Fruit fly (Drosophila melanogaster): ENCODE results near the gene Akh.
A peak's percentile ranks its signal among the peaks of the same experiment; 100 is the strongest.

The Akh gene

dm6 chr3L:4108844-4109494 is 32.3 kb upstream of the Akh start (continued):
- TF ChIP-seq da (GFP tag; optimal IDR thresholded peaks at IDR 0.05) (peak; percentile 19), ranshi (GFP tag; IDR thresholded peaks at IDR 0.05) (0 out of 2 replicates have a peak, but pooled peaks have one; percentile 36), CG14014 (GFP tag; IDR thresholded peaks at IDR 0.05) (peak; percentile 44; the same call in 1 of the 2 replicates), CG11560 (tag; IDR thresholded peaks at IDR 0.05) (no peak), bcd (GFP tag; optimal IDR thresholded peaks at IDR 0.05) (peak; percentile 76), bowl (GFP tag; IDR thresholded peaks at IDR 0.05) (peak; percentile 47; the same call in 1 of the 2 replicates), zen (tag; optimal IDR thresholded peaks at IDR 0.05) (peak; percentile 61), CG14965 (GFP tag; optimal IDR thresholded peaks at IDR 0.05; ENCODE audit: borderline replicate concordance) (peak; percentile 32), fd102C (GFP tag; optimal IDR thresholded peaks at IDR 0.05) (no peak), sob (GFP tag; IDR thresholded peaks at IDR 0.05) (peak; percentile 65), CG6254 (GFP tag; optimal IDR thresholded peaks at IDR 0.05) (peak; percentile 64), Rx (GFP tag; IDR thresholded peaks at IDR 0.05) (no peak), tll (GFP tag; optimal IDR thresholded peaks at IDR 0.05) (peak in 1 of 2 experiments; percentile 54), tup (GFP tag; optimal IDR thresholded peaks at IDR 0.05) (peak; percentile 9), ara (GFP tag; IDR thresholded peaks at IDR 0.05) (peak; percentile 64; the same call in 1 of the 2 replicates), sqz (GFP tag; optimal IDR thresholded peaks at IDR 0.05) (peak; percentile 57), fd64A (GFP tag; optimal IDR thresholded peaks at IDR 0.05) (peak; percentile 5), CG4854 (GFP tag; optimal IDR thresholded peaks at IDR 0.05) (peak; percentile 71), crp (GFP tag; optimal IDR thresholded peaks at IDR 0.05) (peak in 1 of 2 experiments; percentile 60), lmd (GFP tag; IDR thresholded peaks at IDR 0.05) (peak; percentile 74), E2f1 (GFP tag; IDR thresholded peaks at IDR 0.05) (peak; percentile 19; the same call in 1 of the 2 replicates), CHES-1-like (GFP tag; optimal IDR thresholded peaks at IDR 0.05) (peak; percentile 38), Hr39 (optimal IDR thresholded peaks at IDR 0.05) (no peak), CG12219 (GFP tag; optimal IDR thresholded peaks at IDR 0.05) (peak; percentile 73), Sox102F (GFP tag; optimal IDR thresholded peaks at IDR 0.05) (peak; percentile 74), MTF-1 (GFP tag; optimal IDR thresholded peaks at IDR 0.05; ENCODE audit: borderline replicate concordance) (no peak), CG7745 (tag; optimal IDR thresholded peaks at IDR 0.05) (no peak), CG12155 (GFP tag; optimal IDR thresholded peaks at IDR 0.05) (peak; percentile 64), CG34224 (GFP tag; IDR thresholded peaks at IDR 0.05; ENCODE audit: partially characterized antibody) (no peak), CG17186 (GFP tag; optimal IDR thresholded peaks at IDR 0.05) (peak; percentile 42), Trl (optimal IDR thresholded peaks at IDR 0.05) (no peak), Trl (GFP tag; optimal IDR thresholded peaks at IDR 0.05) (peak; percentile 62), fu2 (GFP tag; optimal IDR thresholded peaks at IDR 0.05) (no peak), Sry-δ (GFP tag; optimal IDR thresholded peaks at IDR 0.05) (no peak), Stat92E (GFP tag; optimal IDR thresholded peaks at IDR 0.05) (peak in 1 of 3 experiments; percentile 89), CG4282 (GFP tag; optimal IDR thresholded peaks at IDR 0.05) (no peak), CG13296 (GFP tag; optimal IDR thresholded peaks at IDR 0.05) (peak; percentile 79), lab (GFP tag; optimal IDR thresholded peaks at IDR 0.05) (peak; percentile 77), CG12236 (GFP tag; optimal IDR thresholded peaks at IDR 0.05) (peak; percentile 36), CG13424 (tag; optimal IDR thresholded peaks at IDR 0.05) (peak; percentile 84), sug (tag; optimal IDR thresholded peaks at IDR 0.05) (peak; percentile 60), rib (GFP tag; IDR thresholded peaks at IDR 0.05) (no peak), CG14710 (tag; optimal IDR thresholded peaks at IDR 0.05) (peak; percentile 74), her (GFP tag; optimal IDR thresholded peaks at IDR 0.05) (peak; percentile 18), Vsx1 (GFP tag; optimal IDR thresholded peaks at IDR 0.05) (peak; percentile 15), tx (GFP tag; optimal IDR thresholded peaks at IDR 0.05) (peak; percentile 49), CG10431 (GFP tag; optimal IDR thresholded peaks at IDR 0.05) (peak; percentile 50), Abd-B (GFP tag; optimal IDR thresholded peaks at IDR 0.05) (peak; percentile 61), mld (GFP tag; IDR thresholded peaks at IDR 0.05; ENCODE audit: partially characterized antibody) (no peak)

Measured in whole organism, embryonic.